Comparison of ENCODE assay signal across 4 fruit fly cellular contexts in the genomic region with DNA sequence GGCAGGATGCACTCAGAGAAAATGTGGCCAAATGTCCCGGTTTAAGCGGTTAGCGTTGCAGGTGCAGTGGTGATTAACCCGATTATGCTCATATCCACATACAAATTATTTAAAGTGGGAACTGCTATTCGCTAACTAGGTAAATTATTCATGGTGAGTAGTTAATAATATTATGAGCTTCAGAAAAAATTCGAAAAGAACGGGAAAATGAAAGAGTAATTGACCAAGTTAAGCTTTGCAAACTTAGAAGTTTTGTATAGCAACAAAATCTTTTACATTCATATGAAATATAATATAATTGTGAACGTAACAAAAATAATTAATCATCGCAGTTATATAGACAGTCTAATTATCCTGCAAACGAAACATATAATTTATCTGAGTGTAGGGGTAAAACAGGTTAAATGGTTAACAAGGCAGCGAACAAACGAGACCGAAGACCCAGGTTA.
TF ChIP-seq lines count a peak whose summit lies in the region.

No protein-coding gene starts in this region.

- TF ChIP-seq CTCF in whole organism, embryonic (GFP tag; optimal IDR thresholded peaks at IDR 0.05; lab: Kevin White, UChicago): no peak

TF ChIP-seq in whole organism, embryonic, 481 proteins besides CTCF, POLR2A, EP300 and RAD21 (continues in another document):
- TF ChIP-seq bab2 (GFP tag; optimal IDR thresholded peaks at IDR 0.05; lab: Kevin White, UChicago): no peak
- TF ChIP-seq Chrac-16 (GFP tag; optimal IDR thresholded peaks at IDR 0.05; lab: Kevin White, UChicago): peak; percentile 6
- TF ChIP-seq mirr (GFP tag; optimal IDR thresholded peaks at IDR 0.05; lab: Kevin White, UChicago): no peak
- no peak for TF ChIP-seq pum (GFP tag; optimal IDR thresholded peaks at IDR 0.05; lab: Kevin White, UChicago)
- TF ChIP-seq BtbVII (GFP tag; optimal IDR thresholded peaks at IDR 0.05; lab: Kevin White, UChicago): no peak
- peak; percentile 18 for TF ChIP-seq Sox100B (GFP tag; optimal IDR thresholded peaks at IDR 0.05; lab: Kevin White, UChicago)
- no peak for TF ChIP-seq CG12299 (tag; optimal IDR thresholded peaks at IDR 0.05; lab: Kevin White, UChicago)
- TF ChIP-seq CG15696 (tag; optimal IDR thresholded peaks at IDR 0.05; lab: Kevin White, UChicago): peak; percentile 65
- TF ChIP-seq CG12071 (GFP tag; optimal IDR thresholded peaks at IDR 0.05; lab: Kevin White, UChicago): no peak
- no peak for TF ChIP-seq ttk (GFP tag; IDR thresholded peaks at IDR 0.05; lab: Robert Waterston, UW)
- no peak for TF ChIP-seq crc (GFP tag; optimal IDR thresholded peaks at IDR 0.05; lab: Kevin White, UChicago)
- no peak for TF ChIP-seq Hr51 (GFP tag; optimal IDR thresholded peaks at IDR 0.05; lab: Kevin White, UChicago)
- TF ChIP-seq da (GFP tag; optimal IDR thresholded peaks at IDR 0.05; lab: Kevin White, UChicago): no peak
- TF ChIP-seq B-H2 (GFP tag; optimal IDR thresholded peaks at IDR 0.05; lab: Kevin White, UChicago): no peak
- peak in 1 of 3 experiments; percentile 82 for TF ChIP-seq lola (GFP tag; optimal IDR thresholded peaks at IDR 0.05; lab: Kevin White, UChicago)
- TF ChIP-seq nmo (GFP tag; optimal IDR thresholded peaks at IDR 0.05; lab: Kevin White, UChicago): peak; percentile 53
- TF ChIP-seq unpg (GFP tag; optimal IDR thresholded peaks at IDR 0.05; lab: Kevin White, UChicago): no peak
- peak; percentile 54 for TF ChIP-seq gem (tag; optimal IDR thresholded peaks at IDR 0.05; lab: Kevin White, UChicago)
- TF ChIP-seq az2 (GFP tag; optimal IDR thresholded peaks at IDR 0.05; lab: Kevin White, UChicago): peak; percentile 13
- TF ChIP-seq CG14050 (GFP tag; IDR thresholded peaks at IDR 0.05; lab: Robert Waterston, UW): no peak
- TF ChIP-seq CG4854 (GFP tag; optimal IDR thresholded peaks at IDR 0.05; lab: Kevin White, UChicago): no peak
- TF ChIP-seq Mrtf (GFP tag; IDR thresholded peaks at IDR 0.05; lab: Robert Waterston, UW): no peak

TF ChIP-seq in whole organism, prepupa, 60 proteins besides CTCF, POLR2A, EP300 and RAD21 (continues in another document):
- no peak for TF ChIP-seq Sox102F (GFP tag; optimal IDR thresholded peaks at IDR 0.05; lab: Kevin White, UChicago)
- TF ChIP-seq spab (GFP tag; optimal IDR thresholded peaks at IDR 0.05; lab: Kevin White, UChicago): peak; percentile 1
- peak; percentile 40 for TF ChIP-seq CG3919 (GFP tag; optimal IDR thresholded peaks at IDR 0.05; lab: Kevin White, UChicago)
- no peak for TF ChIP-seq CG8319 (GFP tag; optimal IDR thresholded peaks at IDR 0.05; lab: Kevin White, UChicago)
- TF ChIP-seq dac (GFP tag; optimal IDR thresholded peaks at IDR 0.05; lab: Kevin White, UChicago): peak; percentile 60
- TF ChIP-seq Eip93F (GFP tag; optimal IDR thresholded peaks at IDR 0.05; lab: Kevin White, UChicago): no peak
- TF ChIP-seq Sox14 (GFP tag; optimal IDR thresholded peaks at IDR 0.05; lab: Kevin White, UChicago): peak; percentile 22
- TF ChIP-seq CG1621 (tag; optimal IDR thresholded peaks at IDR 0.05; lab: Kevin White, UChicago): no peak
- peak; percentile 49 for TF ChIP-seq net (GFP tag; optimal IDR thresholded peaks at IDR 0.05; lab: Kevin White, UChicago)
- TF ChIP-seq fd59A (GFP tag; optimal IDR thresholded peaks at IDR 0.05; lab: Kevin White, UChicago): no peak
- peak; percentile 13 for TF ChIP-seq CG34406 (GFP tag; optimal IDR thresholded peaks at IDR 0.05; lab: Kevin White, UChicago)
- no peak for TF ChIP-seq CG11294 (GFP tag; IDR thresholded peaks at IDR 0.05; lab: Robert Waterston, UW)
- peak; percentile 26 for TF ChIP-seq Eip75B (GFP tag; optimal IDR thresholded peaks at IDR 0.05; lab: Kevin White, UChicago)
- peak; percentile 49; the same call in 1 of the 2 replicates for TF ChIP-seq CG15336 (GFP tag; IDR thresholded peaks at IDR 0.05; lab: Robert Waterston, UW)
- peak; percentile 87 for TF ChIP-seq CG32006 (GFP tag; optimal IDR thresholded peaks at IDR 0.05; lab: Kevin White, UChicago)
- no peak for TF ChIP-seq fd85E (GFP tag; optimal IDR thresholded peaks at IDR 0.05; lab: Kevin White, UChicago)
- TF ChIP-seq Sox15 (GFP tag; optimal IDR thresholded peaks at IDR 0.05; lab: Kevin White, UChicago): peak; percentile 4
- peak; percentile 31 for TF ChIP-seq CG3032 (tag; optimal IDR thresholded peaks at IDR 0.05; lab: Kevin White, UChicago)
- peak; percentile 81 for TF ChIP-seq CG4318 (GFP tag; optimal IDR thresholded peaks at IDR 0.05; lab: Kevin White, UChicago)
- TF ChIP-seq esn (GFP tag; optimal IDR thresholded peaks at IDR 0.05; lab: Kevin White, UChicago): peak; percentile 37
- no peak for TF ChIP-seq CG16779 (tag; optimal IDR thresholded peaks at IDR 0.05; lab: Kevin White, UChicago)
- peak; percentile 33 for TF ChIP-seq acj6 (GFP tag; optimal IDR thresholded peaks at IDR 0.05; lab: Kevin White, UChicago)

TF ChIP-seq in whole organism, pupa, 21 proteins besides CTCF, POLR2A, EP300 and RAD21:
- TF ChIP-seq CG8159 (tag; optimal IDR thresholded peaks at IDR 0.05; lab: Kevin White, UChicago): peak; percentile 41
- TF ChIP-seq Pif1A (GFP tag; optimal IDR thresholded peaks at IDR 0.05; lab: Kevin White, UChicago): peak; percentile 36
- no peak for TF ChIP-seq Snoo (tag; optimal IDR thresholded peaks at IDR 0.05; lab: Kevin White, UChicago)
- TF ChIP-seq gl (tag; optimal IDR thresholded peaks at IDR 0.05; lab: Kevin White, UChicago): no peak
- TF ChIP-seq CG15710 (tag; optimal IDR thresholded peaks at IDR 0.05; lab: Kevin White, UChicago): peak; percentile 6
- peak; percentile 46 for TF ChIP-seq CG9948 (tag; optimal IDR thresholded peaks at IDR 0.05; lab: Kevin White, UChicago)
- TF ChIP-seq Ets98B (GFP tag; IDR thresholded peaks at IDR 0.05; lab: Robert Waterston, UW): no peak
- TF ChIP-seq D1 (tag; optimal IDR thresholded peaks at IDR 0.05; lab: Kevin White, UChicago): no peak
- peak; percentile 72 for TF ChIP-seq CG8301 (tag; optimal IDR thresholded peaks at IDR 0.05; lab: Kevin White, UChicago)
- TF ChIP-seq Pif1B (GFP tag; optimal IDR thresholded peaks at IDR 0.05; lab: Kevin White, UChicago): peak; percentile 42
- TF ChIP-seq rn (GFP tag; IDR thresholded peaks at IDR 0.05; lab: Robert Waterston, UW): 0 out of 2 replicates have a peak, but pooled peaks have one; percentile 33
- no peak for TF ChIP-seq CG34367 (tag; optimal IDR thresholded peaks at IDR 0.05; lab: Kevin White, UChicago)
- peak; percentile 84 for TF ChIP-seq CG14655 (GFP tag; optimal IDR thresholded peaks at IDR 0.05; lab: Kevin White, UChicago)
- TF ChIP-seq fd96Ca (GFP tag; IDR thresholded peaks at IDR 0.05; lab: Robert Waterston, UW): no peak
- peak; percentile 27 for TF ChIP-seq CG17806 (tag; optimal IDR thresholded peaks at IDR 0.05; lab: Kevin White, UChicago)
- TF ChIP-seq EcR (GFP tag; optimal IDR thresholded peaks at IDR 0.05; lab: Kevin White, UChicago): no peak
- TF ChIP-seq CG10348 (GFP tag; IDR thresholded peaks at IDR 0.05; lab: Robert Waterston, UW): no peak
- TF ChIP-seq CG32121 (GFP tag; IDR thresholded peaks at IDR 0.05; lab: Robert Waterston, UW): no peak
- no peak for TF ChIP-seq CG12605 (GFP tag; IDR thresholded peaks at IDR 0.05; lab: Robert Waterston, UW)
- TF ChIP-seq CG13204 (GFP tag; optimal IDR thresholded peaks at IDR 0.05; lab: Kevin White, UChicago): no peak
- TF ChIP-seq CG4496 (GFP tag; IDR thresholded peaks at IDR 0.05; lab: Robert Waterston, UW): no peak

TF ChIP-seq in whole organism, wandering third instar larva, 38 proteins besides CTCF, POLR2A, EP300 and RAD21:
- TF ChIP-seq fru (GFP tag; optimal IDR thresholded peaks at IDR 0.05; lab: Kevin White, UChicago): peak; percentile 3
- no peak for TF ChIP-seq Rel (GFP tag; optimal IDR thresholded peaks at IDR 0.05; lab: Kevin White, UChicago)
- no peak for TF ChIP-seq Rel (tag; optimal IDR thresholded peaks at IDR 0.05; lab: Kevin White, UChicago)
- peak; percentile 10 for TF ChIP-seq OdsH (GFP tag; optimal IDR thresholded peaks at IDR 0.05; lab: Kevin White, UChicago)
- peak in 1 of 2 experiments; percentile 8 for TF ChIP-seq foxo (GFP tag; optimal IDR thresholded peaks at IDR 0.05; lab: Kevin White, UChicago)

Comparison
In these comparisons a context has a peak if more than half of its experiments do, and no peak if none do; other contexts are left out.
1. Of the 7 proteins assayed by ChIP-seq in both whole organism, embryonic and whole organism, prepupa: peak only in whole organism, embryonic: none; only in whole organism, prepupa: Lpt; in both: none; in neither: 6.